Fruit fly (Drosophila melanogaster) whole organism, prepupa: ENCODE data around the gene CG13894.

Experiments used
- CG11762 ChIP-seq: fragments of 200-800 bp; sonication (Bioruptor generic); optimal IDR thresholded peaks from 3 replicates; lab custom pipeline; 2016; ENCODE audit warnings: missing biosample characterization, missing genetic modification characterization; ENCODE audit not compliant: insufficient read depth
- CG15336 ChIP-seq: fragments of 200-800 bp; sonication (Bioruptor generic); IDR thresholded peaks from 2 replicates; pipeline ENCODE4 v1.3.6; 2022; ENCODE audit warnings: missing biosample characterization, missing genetic modification characterization
- CG16779 ChIP-seq: fragments of 200-800 bp; sonication (Bioruptor generic); optimal IDR thresholded peaks from 3 replicates; lab custom pipeline; 2017; ENCODE audit warnings: missing biosample characterization, mild to moderate bottlenecking, missing genetic modification characterization
- CG3032 ChIP-seq: fragments of 200-800 bp; optimal IDR thresholded peaks from 2 replicates; lab custom pipeline; 2019; ENCODE audit warnings: missing biosample characterization, mild to moderate bottlenecking, missing genetic modification characterization, moderate library complexity
- CG31627 ChIP-seq: fragments of 200-800 bp; sonication (Bioruptor generic); optimal IDR thresholded peaks from 3 replicates; lab custom pipeline; 2016; ENCODE audit warnings: missing biosample characterization, missing genetic modification characterization
- CG34406 ChIP-seq: fragments of 200-800 bp; sonication (Bioruptor generic); optimal IDR thresholded peaks from 3 replicates; lab custom pipeline; 2016; ENCODE audit warnings: missing biosample characterization, missing genetic modification characterization
- CG6163 ChIP-seq: fragments of 200-800 bp; sonication (Bioruptor generic); IDR thresholded peaks from 3 replicates; pipeline ENCODE4 v1.3.6; 2022; ENCODE audit warnings: missing biosample characterization, missing genetic modification characterization
- CG6808 ChIP-seq: fragments of 200-800 bp; sonication (Bioruptor generic); optimal IDR thresholded peaks from 3 replicates; lab custom pipeline; 2017; ENCODE audit warnings: missing biosample characterization, missing genetic modification characterization, mild to moderate bottlenecking, moderate library complexity, missing genetic modification reagents
- CG6854 ChIP-seq: fragments of 200-800 bp; sonication (Bioruptor generic); optimal IDR thresholded peaks from 2 replicates; lab custom pipeline; 2017; ENCODE audit warnings: missing biosample characterization, mild to moderate bottlenecking, missing genetic modification characterization
- CG7368 ChIP-seq: fragments of 200-800 bp; sonication (Bioruptor generic); optimal IDR thresholded peaks from 3 replicates; lab custom pipeline; 2016; ENCODE audit warnings: missing biosample characterization, missing genetic modification characterization
- CG8319 ChIP-seq: fragments of 200-800 bp; sonication (Bioruptor generic); optimal IDR thresholded peaks from 3 replicates; lab custom pipeline; 2016; ENCODE audit warnings: missing biosample characterization, missing genetic modification characterization
- CG8632 ChIP-seq: fragments of 200-800 bp; sonication (Bioruptor generic); optimal IDR thresholded peaks from 3 replicates; lab custom pipeline; 2016; ENCODE audit warnings: missing biosample characterization, missing genetic modification characterization
- CG9139 ChIP-seq: fragments of 200-800 bp; sonication (Bioruptor generic); optimal IDR thresholded peaks from 3 replicates; lab custom pipeline; 2017; ENCODE audit warnings: missing biosample characterization, mild to moderate bottlenecking, missing genetic modification characterization
- Eip75B ChIP-seq: fragments of 200-800 bp; sonication (Bioruptor generic); optimal IDR thresholded peaks from 3 replicates; lab custom pipeline; 2016; ENCODE audit warnings: missing biosample characterization, missing genetic modification characterization
- Eip78C ChIP-seq: fragments of 200-800 bp; sonication (Bioruptor generic); peaks from one replicate; lab custom pipeline; 2016; ENCODE audit warnings: missing biosample characterization, missing genetic modification characterization
- Ets21C ChIP-seq: fragments of 200-800 bp; sonication (Bioruptor generic); optimal IDR thresholded peaks from 3 replicates; lab custom pipeline; 2016; ENCODE audit warnings: missing biosample characterization, missing genetic modification characterization
- Ets96B ChIP-seq: fragments of 200-800 bp; optimal IDR thresholded peaks from 2 replicates; lab custom pipeline; 2019; ENCODE audit warnings: missing biosample characterization, mild to moderate bottlenecking, missing genetic modification characterization, moderate library complexity
- Gug ChIP-seq: fragments of 200-800 bp; sonication (Bioruptor generic); IDR thresholded peaks from 2 replicates; pipeline ENCODE4 v1.3.6; 2022; ENCODE audit warnings: missing biosample characterization, missing genetic modification characterization
- Hr38 ChIP-seq: sonication (Bioruptor generic); optimal IDR thresholded peaks from 2 replicates; lab custom pipeline; 2016; ENCODE audit warnings: missing biosample characterization, missing genetic modification characterization
- Hr39 ChIP-seq: fragments of 200-800 bp; sonication (Bioruptor generic); optimal IDR thresholded peaks from 2 replicates; lab custom pipeline; 2016; ENCODE audit warnings: missing biosample characterization, missing genetic modification characterization
- Hr4 ChIP-seq: fragments of 200-800 bp; sonication (Bioruptor generic); optimal IDR thresholded peaks from 3 replicates; lab custom pipeline; 2016; ENCODE audit warnings: missing biosample characterization, missing genetic modification characterization
- Met ChIP-seq: fragments of 200-800 bp; sonication (Bioruptor generic); optimal IDR thresholded peaks from 3 replicates; lab custom pipeline; 2016; ENCODE audit warnings: missing biosample characterization, missing genetic modification characterization
- OdsH ChIP-seq: fragments of 200-800 bp; sonication (Bioruptor generic); optimal IDR thresholded peaks from 3 replicates; lab custom pipeline; 2016; ENCODE audit warnings: missing biosample characterization, missing genetic modification characterization
- Sox102F ChIP-seq: fragments of 200-800 bp; sonication (Bioruptor generic); optimal IDR thresholded peaks from 2 replicates; lab custom pipeline; 2016; ENCODE audit warnings: missing biosample characterization, mild to moderate bottlenecking, missing genetic modification characterization
- Sox15 ChIP-seq: fragments of 200-800 bp; sonication (Bioruptor generic); optimal IDR thresholded peaks from 3 replicates; lab custom pipeline; 2016; ENCODE audit warnings: missing biosample characterization, missing genetic modification characterization
- achi ChIP-seq: fragments of 200-800 bp; sonication (Bioruptor generic); optimal IDR thresholded peaks from 3 replicates; lab custom pipeline; 2016; ENCODE audit warnings: missing biosample characterization, missing genetic modification characterization
- acj6 ChIP-seq: fragments of 200-800 bp; sonication (Bioruptor generic); optimal IDR thresholded peaks from 3 replicates; lab custom pipeline; 2016; ENCODE audit warnings: missing biosample characterization, missing genetic modification characterization
- cyc ChIP-seq: fragments of 200-800 bp; sonication (Bioruptor generic); optimal IDR thresholded peaks from 3 replicates; lab custom pipeline; 2016; ENCODE audit warnings: missing biosample characterization, missing genetic modification characterization
- dsx ChIP-seq: fragments of 200-800 bp; optimal IDR thresholded peaks from 3 replicates; lab custom pipeline; 2019; ENCODE audit warnings: missing biosample characterization, mild to moderate bottlenecking, missing genetic modification characterization, moderate library complexity; ENCODE audit not compliant: poor library complexity, severe bottlenecking
- eg ChIP-seq: fragments of 200-800 bp; sonication (Bioruptor generic); IDR thresholded peaks from 3 replicates; pipeline ENCODE4 v1.3.6; 2022; ENCODE audit warnings: missing biosample characterization, missing genetic modification characterization
- esn ChIP-seq: fragments of 200-800 bp; sonication (Bioruptor generic); optimal IDR thresholded peaks from 2 replicates; lab custom pipeline; 2016; ENCODE audit warnings: missing biosample characterization, mild to moderate bottlenecking, missing genetic modification characterization, moderate library complexity
- fkh ChIP-seq: fragments of 200-800 bp; sonication (Bioruptor generic); optimal IDR thresholded peaks from 3 replicates; lab custom pipeline; 2017; ENCODE audit warnings: missing biosample characterization, mild to moderate bottlenecking, missing genetic modification characterization, moderate library complexity
- net ChIP-seq: fragments of 200-800 bp; sonication (Bioruptor generic); optimal IDR thresholded peaks from 3 replicates; lab custom pipeline; 2016; ENCODE audit warnings: missing biosample characterization, missing genetic modification characterization
- pdm3 ChIP-seq: fragments of 200-800 bp; sonication (Bioruptor generic); optimal IDR thresholded peaks from 3 replicates; lab custom pipeline; 2016; ENCODE audit warnings: missing biosample characterization, missing genetic modification characterization
- salr ChIP-seq, 2 experiments: fragments of 200-800 bp; sonication (Bioruptor generic); optimal IDR thresholded peaks; 3 replicates each; lab custom pipeline; 2016 to 2018; ENCODE audit warnings: missing biosample characterization in 2 of 2, missing genetic modification characterization in 2 of 2, mild to moderate bottlenecking in 1 of 2
- spab ChIP-seq: fragments of 200-800 bp; sonication (Bioruptor generic); optimal IDR thresholded peaks from 2 replicates; lab custom pipeline; 2017; ENCODE audit warnings: missing biosample characterization, mild to moderate bottlenecking, missing genetic modification characterization, missing genetic modification reagents
- svp ChIP-seq: fragments of 200-800 bp; sonication (Bioruptor generic); peaks from one replicate; lab custom pipeline; 2016; ENCODE audit warnings: missing biosample characterization, missing genetic modification characterization
- topi ChIP-seq: fragments of 200-800 bp; sonication (Bioruptor generic); optimal IDR thresholded peaks from 3 replicates; lab custom pipeline; 2016; ENCODE audit warnings: missing biosample characterization, missing genetic modification characterization

The CG13894 gene

dm6 chr3L:704661-705543 lies 6.0 kb upstream of the CG13894 start (continued):
- TF ChIP-seq Hr4 (GFP tag; lab: Kevin White, UChicago) (peak; percentile 48), Sox102F (GFP tag; lab: Kevin White, UChicago) (no peak), fkh (GFP tag; lab: Kevin White, UChicago) (no peak), spab (peak; percentile 44), CG6854 (no peak), topi (GFP tag; lab: Kevin White, UChicago) (peak; percentile 10), achi (GFP tag; lab: Kevin White, UChicago) (peak; percentile 47), Sox15 (GFP tag; lab: Kevin White, UChicago) (no peak), dsx (peak; percentile 38), Gug (peak; percentile 37; the same call in 1 of the 2 replicates), CG34406 (GFP tag; lab: Kevin White, UChicago) (peak; percentile 48), net (GFP tag; lab: Kevin White, UChicago) (no peak), Hr39 (GFP tag; lab: Kevin White, UChicago) (peak; percentile 4), CG3032 (tag; lab: Kevin White, UChicago) (peak; percentile 53), CG11762 (GFP tag; lab: Kevin White, UChicago) (peak; percentile 17)

- TF ChIP-seq svp (GFP tag; lab: Kevin White, UChicago), result peak; percentile 47
- TF ChIP-seq Eip78C (GFP tag; lab: Kevin White, UChicago), result peak; percentile 18
- 0 out of 2 replicates have a peak, but pooled peaks have one; percentile 12 for TF ChIP-seq CG15336
- TF ChIP-seq Met (GFP tag; lab: Kevin White, UChicago), result no peak
- no peak for TF ChIP-seq net (GFP tag; lab: Kevin White, UChicago)
Measured at dm6 chr3L:703160-703793, 4.3 kb upstream of the CG13894 start.

- TF ChIP-seq Hr38 (GFP tag; lab: Kevin White, UChicago) (no peak), svp (GFP tag; lab: Kevin White, UChicago) (peak; percentile 69), Eip78C (GFP tag; lab: Kevin White, UChicago) (peak; percentile 28), acj6 (GFP tag; lab: Kevin White, UChicago) (no peak)
Measured at dm6 chr3L:701798-702635, 3.1 kb upstream of the CG13894 start.

dm6 chr3L:700160-700917 lies 1.4 kb upstream of the CG13894 start:
- TF ChIP-seq CG9139 (GFP tag; lab: Kevin White, UChicago), result no peak
- TF ChIP-seq cyc (GFP tag; lab: Kevin White, UChicago), result no peak
- peak; percentile 40 for TF ChIP-seq OdsH (GFP tag; lab: Kevin White, UChicago)
- no peak for TF ChIP-seq Hr38 (GFP tag; lab: Kevin White, UChicago)
- no peak for TF ChIP-seq acj6 (GFP tag; lab: Kevin White, UChicago)
- TF ChIP-seq CG6808 (GFP tag; lab: Kevin White, UChicago), result peak; percentile 36
- no peak for TF ChIP-seq Sox15 (GFP tag; lab: Kevin White, UChicago)
- TF ChIP-seq Ets96B (tag; lab: Kevin White, UChicago), result peak; percentile 16
- TF ChIP-seq CG6163 (GFP tag; lab: Robert Waterston, UW), result peak; percentile 73
- no peak for TF ChIP-seq Eip75B (GFP tag; lab: Kevin White, UChicago)
- TF ChIP-seq salr (GFP tag; optimal IDR thresholded peaks at IDR 0.05; lab: Kevin White, UChicago), result no peak
- no peak for TF ChIP-seq dsx
- TF ChIP-seq CG7368 (GFP tag; lab: Kevin White, UChicago), result no peak
- peak; percentile 71 for TF ChIP-seq eg
- peak; percentile 20 for TF ChIP-seq CG3032 (tag; lab: Kevin White, UChicago)
- no peak for TF ChIP-seq CG8632 (GFP tag; lab: Kevin White, UChicago)
- peak; percentile 44 for TF ChIP-seq esn (GFP tag; lab: Kevin White, UChicago)
- TF ChIP-seq topi (GFP tag; lab: Kevin White, UChicago), result peak; percentile 7
- TF ChIP-seq net (GFP tag; lab: Kevin White, UChicago), result no peak
- TF ChIP-seq CG15336, result peak; percentile 74
- TF ChIP-seq Met (GFP tag; lab: Kevin White, UChicago), result peak; percentile 44
- no peak for TF ChIP-seq CG31627 (GFP tag; lab: Kevin White, UChicago)
- TF ChIP-seq CG8319 (GFP tag; lab: Kevin White, UChicago), result no peak
- TF ChIP-seq pdm3 (GFP tag; lab: Kevin White, UChicago), result peak; percentile 34
- TF ChIP-seq CG16779, result peak; percentile 3
- TF ChIP-seq Ets21C, result no peak
